Fruit fly (Drosophila melanogaster) whole organism, embryonic: ENCODE results near the gene AANATL7.

Source experiments
- Asciz ChIP-seq: fragments of 200-800 bp; sonication (Bioruptor generic); optimal IDR thresholded peaks from 2 replicates; lab custom pipeline; 2017; ENCODE audit warnings: missing biosample characterization, mild to moderate bottlenecking, missing genetic modification characterization, missing genetic modification reagents
- Atf-2 ChIP-seq: fragments of 200-800 bp; sonication (Bioruptor generic); optimal IDR thresholded peaks from 2 replicates; lab custom pipeline; 2016; ENCODE audit warnings: missing biosample characterization, missing genetic modification characterization
- CG11247 ChIP-seq: fragments of 200-800 bp; sonication (Bioruptor generic); IDR thresholded peaks from 2 replicates; pipeline ENCODE4 v1.3.6; 2022; ENCODE audit warnings: missing biosample characterization, missing genetic modification characterization
- CG11504 ChIP-seq: fragments of 200-800 bp; sonication (Bioruptor generic); optimal IDR thresholded peaks from 3 replicates; lab custom pipeline; 2019; ENCODE audit warnings: missing biosample characterization, mild to moderate bottlenecking, missing genetic modification characterization, moderate library complexity
- CG12219 ChIP-seq: fragments of 200-800 bp; sonication (Bioruptor generic); optimal IDR thresholded peaks from 3 replicates; lab custom pipeline; 2018; ENCODE audit warnings: missing biosample characterization, mild to moderate bottlenecking, missing genetic modification characterization
- CG12299 ChIP-seq: fragments of 200-800 bp; sonication (Bioruptor generic); optimal IDR thresholded peaks from 2 replicates; lab custom pipeline; 2018; ENCODE audit warnings: missing biosample characterization, mild to moderate bottlenecking, missing genetic modification characterization
- CG14441 ChIP-seq: fragments of 200-800 bp; sonication (Bioruptor generic); IDR thresholded peaks from 2 replicates; pipeline ENCODE4 v1.3.6; 2022; ENCODE audit warnings: missing biosample characterization, missing genetic modification characterization
- CG15479 ChIP-seq: fragments of 200-800 bp; sonication (Bioruptor generic); optimal IDR thresholded peaks from 3 replicates; lab custom pipeline; 2019; ENCODE audit warnings: missing biosample characterization, mild to moderate bottlenecking, missing genetic modification characterization, moderate library complexity
- CG16815 ChIP-seq: fragments of 200-800 bp; sonication (Bioruptor generic); optimal IDR thresholded peaks from 3 replicates; lab custom pipeline; 2017; ENCODE audit warnings: missing biosample characterization, mild to moderate bottlenecking, missing genetic modification characterization
- CG2116 ChIP-seq: fragments of 200-800 bp; sonication (Bioruptor generic); optimal IDR thresholded peaks from 3 replicates; lab custom pipeline; 2018; ENCODE audit warnings: missing biosample characterization, mild to moderate bottlenecking, missing genetic modification characterization
- CG2678 ChIP-seq: fragments of 200-800 bp; sonication (Bioruptor generic); optimal IDR thresholded peaks from 3 replicates; lab custom pipeline; 2019; ENCODE audit warnings: missing biosample characterization, mild to moderate bottlenecking, missing genetic modification characterization, moderate library complexity
- CG31388 ChIP-seq: fragments of 200-800 bp; sonication (Bioruptor generic); optimal IDR thresholded peaks from 2 replicates; lab custom pipeline; 2016; ENCODE audit warnings: missing biosample characterization, missing genetic modification characterization
- CG32532 ChIP-seq: fragments of 200-800 bp; sonication (Bioruptor generic); IDR thresholded peaks from 2 replicates; pipeline ENCODE4 v1.3.6; 2022; ENCODE audit warnings: missing biosample characterization, missing genetic modification characterization
- CG34224 ChIP-seq: fragments of 200-800 bp; sonication (Bioruptor generic); IDR thresholded peaks from 3 replicates; pipeline ENCODE4 v1.3.6; 2022; ENCODE audit warnings: missing biosample characterization, missing genetic modification characterization; ENCODE audit not compliant: partially characterized antibody
- CG6813 ChIP-seq: fragments of 200-800 bp; sonication (Bioruptor generic); optimal IDR thresholded peaks from 2 replicates; lab custom pipeline; 2017; ENCODE audit warnings: missing biosample characterization, missing genetic modification characterization, mild to moderate bottlenecking, moderate library complexity, missing genetic modification reagents
- CG7372 ChIP-seq: fragments of 200-800 bp; sonication (Bioruptor generic); IDR thresholded peaks from 2 replicates; pipeline ENCODE4 v1.3.6; 2022; ENCODE audit warnings: missing biosample characterization, missing genetic modification characterization
- CG9876 ChIP-seq: fragments of 200-800 bp; sonication (Bioruptor generic); optimal IDR thresholded peaks from 2 replicates; lab custom pipeline; 2016; ENCODE audit warnings: missing biosample characterization, missing genetic modification characterization
- CoRest ChIP-seq: fragments of 200-800 bp; sonication (Bioruptor generic); optimal IDR thresholded peaks from 3 replicates; lab custom pipeline; 2018; ENCODE audit warnings: missing biosample characterization, mild to moderate bottlenecking, missing genetic modification characterization, moderate library complexity
- Doc2 ChIP-seq: fragments of 200-800 bp; sonication (Bioruptor generic); IDR thresholded peaks from 2 replicates; pipeline ENCODE4 v1.3.6; 2022; ENCODE audit warnings: missing biosample characterization, missing genetic modification characterization
- Eip74EF ChIP-seq, 2 experiments: fragments of 200-800 bp in 1 of 2; fragments of >200 bp in 1 of 2; sonication (Bioruptor generic) in 1 of 2; optimal IDR thresholded peaks; 2 replicates each; lab custom pipeline; 2017 to 2019; ENCODE audit warnings: missing biosample characterization in 2 of 2, missing genetic modification characterization in 2 of 2, mild to moderate bottlenecking in 1 of 2, moderate library complexity in 1 of 2
- Fer2 ChIP-seq: fragments of 200-800 bp; sonication (Bioruptor generic); optimal IDR thresholded peaks from 2 replicates; lab custom pipeline; 2018; ENCODE audit warnings: missing biosample characterization, mild to moderate bottlenecking, missing genetic modification characterization, moderate library complexity
- HLH4C ChIP-seq: fragments of 200-800 bp; sonication (Bioruptor generic); IDR thresholded peaks from 3 replicates; pipeline ENCODE4 v1.3.6; 2022; ENCODE audit warnings: missing biosample characterization, missing genetic modification characterization; ENCODE audit not compliant: partially characterized antibody
- HLH54F ChIP-seq: fragments of 200-800 bp; sonication (Bioruptor generic); optimal IDR thresholded peaks from 3 replicates; lab custom pipeline; 2016; ENCODE audit warnings: missing biosample characterization, missing genetic modification characterization
- Hey ChIP-seq: fragments of 200-800 bp; sonication (Bioruptor generic); optimal IDR thresholded peaks from 3 replicates; lab custom pipeline; 2018; ENCODE audit warnings: missing biosample characterization, mild to moderate bottlenecking, missing genetic modification characterization
- Hr3 ChIP-seq: fragments of 200-800 bp; sonication (Bioruptor generic); optimal IDR thresholded peaks from 3 replicates; lab custom pipeline; 2016; ENCODE audit warnings: missing biosample characterization, missing genetic modification characterization
- Myb ChIP-seq: fragments of 200-800 bp; sonication (Bioruptor generic); optimal IDR thresholded peaks from 2 replicates; lab custom pipeline; 2016; ENCODE audit warnings: missing biosample characterization, missing genetic modification characterization
- NFAT ChIP-seq: fragments of 200-800 bp; sonication (Bioruptor generic); IDR thresholded peaks from 2 replicates; pipeline ENCODE4 v1.3.6; 2022; ENCODE audit warnings: missing biosample characterization, missing genetic modification characterization
- Ravus ChIP-seq: fragments of 200-800 bp; sonication (Bioruptor generic); IDR thresholded peaks from 2 replicates; pipeline ENCODE4 v1.3.6; 2022; ENCODE audit warnings: missing biosample characterization, missing genetic modification characterization
- Sry-β ChIP-seq: fragments of 200-800 bp; sonication (Bioruptor generic); optimal IDR thresholded peaks from 2 replicates; lab custom pipeline; 2018; ENCODE audit warnings: missing biosample characterization, mild to moderate bottlenecking, missing genetic modification characterization, moderate library complexity
- Sry-δ ChIP-seq: fragments of 200-800 bp; sonication (Bioruptor generic); optimal IDR thresholded peaks from 2 replicates; lab custom pipeline; 2016; ENCODE audit warnings: missing biosample characterization, missing genetic modification characterization
- Xbp1 ChIP-seq: fragments of 200-800 bp; sonication (Bioruptor generic); optimal IDR thresholded peaks from 3 replicates; lab custom pipeline; 2016; ENCODE audit warnings: missing biosample characterization, mild to moderate bottlenecking, missing genetic modification characterization
- ac ChIP-seq: fragments of 200-800 bp; sonication (Bioruptor generic); optimal IDR thresholded peaks from 3 replicates; lab custom pipeline; 2017; ENCODE audit warnings: missing biosample characterization, mild to moderate bottlenecking, missing genetic modification characterization
- bbx ChIP-seq: fragments of 200-800 bp; sonication (Bioruptor generic); IDR thresholded peaks from 2 replicates; pipeline ENCODE4 v1.3.6; 2022; ENCODE audit warnings: missing biosample characterization, missing genetic modification characterization; ENCODE audit not compliant: partially characterized antibody
- chinmo ChIP-seq: fragments of 200-800 bp; sonication (Bioruptor generic); IDR thresholded peaks from 4 replicates; pipeline ENCODE4 v1.3.6; 2022; ENCODE audit warnings: missing biosample characterization, missing genetic modification characterization; ENCODE audit not compliant: partially characterized antibody
- dm ChIP-seq: fragments of 200-800 bp; sonication (Bioruptor generic); optimal IDR thresholded peaks from 3 replicates; lab custom pipeline; 2016; ENCODE audit warnings: missing biosample characterization, missing genetic modification characterization
- dmrt99B ChIP-seq: fragments of 200-800 bp; sonication (Bioruptor generic); optimal IDR thresholded peaks from 2 replicates; lab custom pipeline; 2018; ENCODE audit warnings: missing biosample characterization, mild to moderate bottlenecking, missing genetic modification characterization, moderate library complexity
- grn ChIP-seq: fragments of 200-800 bp; sonication (Bioruptor generic); optimal IDR thresholded peaks from 3 replicates; lab custom pipeline; 2017; ENCODE audit warnings: missing biosample characterization, missing genetic modification characterization
- ham ChIP-seq: fragments of 200-800 bp; sonication (Bioruptor generic); IDR thresholded peaks from 2 replicates; pipeline ENCODE4 v1.3.6; 2022; ENCODE audit warnings: missing biosample characterization, missing genetic modification characterization
- kay ChIP-seq: fragments of 200-800 bp; sonication (Bioruptor generic); optimal IDR thresholded peaks from 2 replicates; lab custom pipeline; 2016; ENCODE audit warnings: missing biosample characterization, missing genetic modification characterization
- mld ChIP-seq: fragments of 200-800 bp; sonication (Bioruptor generic); IDR thresholded peaks from 3 replicates; pipeline ENCODE4 v1.3.6; 2022; ENCODE audit warnings: missing biosample characterization, missing genetic modification characterization; ENCODE audit not compliant: partially characterized antibody
- nau ChIP-seq: fragments of 200-800 bp; sonication (Bioruptor generic); optimal IDR thresholded peaks from 3 replicates; lab custom pipeline; 2017; ENCODE audit warnings: missing biosample characterization, mild to moderate bottlenecking, missing genetic modification characterization, missing genetic modification reagents
- otp ChIP-seq: fragments of 200-800 bp; sonication (Bioruptor generic); IDR thresholded peaks from 3 replicates; pipeline ENCODE4, ENCODE4 v1.3.6; 2022; ENCODE audit warnings: missing biosample characterization, missing genetic modification characterization
- pros ChIP-seq: fragments of 200-800 bp; sonication (Bioruptor generic); optimal IDR thresholded peaks from 3 replicates; lab custom pipeline; 2019; ENCODE audit warnings: missing biosample characterization, mild to moderate bottlenecking, missing genetic modification characterization, moderate library complexity
- row ChIP-seq: fragments of 200-800 bp; sonication (Bioruptor generic); IDR thresholded peaks from 3 replicates; pipeline ENCODE4 v1.3.6; 2022; ENCODE audit warnings: missing biosample characterization, missing genetic modification characterization
- run ChIP-seq: fragments of 200-800 bp; sonication (Bioruptor generic); optimal IDR thresholded peaks from 3 replicates; lab custom pipeline; 2018; ENCODE audit warnings: missing biosample characterization, mild to moderate bottlenecking, missing genetic modification characterization
- scrt ChIP-seq: fragments of 200-800 bp; sonication (Bioruptor generic); optimal IDR thresholded peaks from 2 replicates; lab custom pipeline; 2018; ENCODE audit warnings: missing biosample characterization, mild to moderate bottlenecking, missing genetic modification characterization, moderate library complexity
- stwl ChIP-seq: fragments of 200-800 bp; sonication (Bioruptor generic); optimal IDR thresholded peaks from 3 replicates; lab custom pipeline; 2018; ENCODE audit warnings: missing biosample characterization, mild to moderate bottlenecking, missing genetic modification characterization, moderate library complexity
- z ChIP-seq: fragments of 200-800 bp; sonication (Bioruptor generic); IDR thresholded peaks from 3 replicates; pipeline ENCODE4 v1.3.6; 2022; ENCODE audit warnings: missing biosample characterization, missing genetic modification characterization
- zfh1 ChIP-seq: fragments of 200-800 bp; sonication (Bioruptor generic); IDR thresholded peaks from 3 replicates; pipeline ENCODE4 v1.3.6; 2022; ENCODE audit warnings: missing biosample characterization, missing genetic modification characterization

The AANATL7 gene

DNA sequence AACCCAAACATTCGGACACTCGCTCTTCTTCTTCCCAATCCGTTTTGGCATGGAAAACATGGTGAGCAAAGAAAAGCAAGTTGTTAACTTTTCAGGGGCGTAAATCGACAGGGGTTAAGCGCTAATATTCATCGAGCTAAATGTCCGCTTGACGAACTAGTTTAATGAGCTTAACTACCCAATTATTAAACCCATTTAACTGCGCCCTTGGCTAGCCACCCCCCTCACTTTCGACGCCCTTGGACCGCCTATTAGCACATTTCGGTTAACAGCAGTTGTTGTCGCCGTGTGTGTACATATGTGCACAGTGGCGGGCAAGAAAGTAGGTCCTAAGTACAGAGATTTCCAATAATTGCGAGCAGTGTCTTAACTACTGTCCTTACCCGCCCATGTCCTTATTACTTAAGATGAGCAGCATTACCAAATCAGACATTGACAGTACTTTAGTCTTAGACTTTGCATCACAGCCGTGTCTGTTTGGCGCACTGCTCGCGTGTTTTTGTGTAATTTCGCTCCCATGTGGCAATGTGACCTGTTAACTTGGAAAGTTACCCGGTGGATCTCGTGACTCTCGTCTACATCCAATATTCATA is 8.8 kb downstream of the AANATL7 start (continued):
- peak; percentile 76 for TF ChIP-seq nau (GFP tag; lab: Kevin White, UChicago)
- peak; percentile 90 for TF ChIP-seq CG7372 (GFP tag; lab: Robert Waterston, UW)
- TF ChIP-seq Doc2 (GFP tag; lab: Robert Waterston, UW) = peak; percentile 64
- TF ChIP-seq CG14441 = peak; percentile 94
- TF ChIP-seq run (tag; lab: Kevin White, UChicago) = peak; percentile 80
- TF ChIP-seq pros (GFP tag; lab: Kevin White, UChicago) = no peak
- TF ChIP-seq CG15479 = no peak
- peak; percentile 90 for TF ChIP-seq CG6813 (GFP tag; lab: Kevin White, UChicago)
- TF ChIP-seq dm (GFP tag; lab: Kevin White, UChicago) = peak; percentile 87
- TF ChIP-seq CG12299 = peak; percentile 82
- peak; percentile 86 for TF ChIP-seq ham
- TF ChIP-seq Myb (GFP tag; lab: Kevin White, UChicago) = peak; percentile 89
- TF ChIP-seq Eip74EF (GFP tag; optimal IDR thresholded peaks at IDR 0.05; lab: Kevin White, UChicago) = peak in 1 of 2 experiments; percentile 62
- peak; percentile 86 for TF ChIP-seq Hr3 (GFP tag; lab: Kevin White, UChicago)
- no peak for TF ChIP-seq stwl (tag; lab: Kevin White, UChicago)
- TF ChIP-seq scrt (GFP tag; lab: Kevin White, UChicago) = peak; percentile 83
- TF ChIP-seq CG34224 (GFP tag; lab: Robert Waterston, UW) = no peak
- TF ChIP-seq kay (GFP tag; lab: Kevin White, UChicago) = peak; percentile 84
- 0 out of 3 replicates have a peak, but pooled peaks have one; percentile 36 for TF ChIP-seq z (GFP tag; lab: Robert Waterston, UW)
- no peak for TF ChIP-seq grn
- TF ChIP-seq CG11504 (tag; lab: Kevin White, UChicago) = peak; percentile 89
- peak; percentile 73 for TF ChIP-seq Asciz
- TF ChIP-seq HLH4C = no peak
- TF ChIP-seq CG2678 (tag; lab: Kevin White, UChicago) = peak; percentile 91
- TF ChIP-seq Ravus = peak; percentile 70
- TF ChIP-seq Sry-β (GFP tag; lab: Kevin White, UChicago) = no peak
- TF ChIP-seq CG32532 (GFP tag; lab: Robert Waterston, UW) = peak; percentile 97
- TF ChIP-seq Hey (tag; lab: Kevin White, UChicago) = peak; percentile 74
- peak; percentile 93 for TF ChIP-seq CG9876
- peak; percentile 64 for TF ChIP-seq Sry-δ (GFP tag; lab: Kevin White, UChicago)
- no peak for TF ChIP-seq chinmo (GFP tag; lab: Robert Waterston, UW)
- peak; percentile 97 for TF ChIP-seq HLH54F (GFP tag; lab: Kevin White, UChicago)
- TF ChIP-seq CG31388 (GFP tag; lab: Kevin White, UChicago) = peak; percentile 53
- TF ChIP-seq bbx (GFP tag; lab: Robert Waterston, UW) = no peak
- TF ChIP-seq CG11247 (GFP tag; lab: Robert Waterston, UW) = peak; percentile 96
- TF ChIP-seq CG12219 (GFP tag; lab: Kevin White, UChicago) = peak; percentile 79
- peak; percentile 15 for TF ChIP-seq CG2116
- TF ChIP-seq dmrt99B (tag; lab: Kevin White, UChicago) = peak; percentile 92
- no peak for TF ChIP-seq ac (GFP tag; lab: Kevin White, UChicago)
- peak; percentile 88 for TF ChIP-seq CoRest (tag; lab: Kevin White, UChicago)
- TF ChIP-seq otp = peak; percentile 96
- TF ChIP-seq NFAT = peak; percentile 98
- peak; percentile 91 for TF ChIP-seq row (GFP tag; lab: Robert Waterston, UW)
- peak; percentile 93 for TF ChIP-seq Xbp1 (GFP tag; lab: Kevin White, UChicago)
- TF ChIP-seq Fer2 (tag; lab: Kevin White, UChicago) = peak; percentile 70
- TF ChIP-seq Atf-2 (GFP tag; lab: Kevin White, UChicago) = peak; percentile 89
- TF ChIP-seq CG16815 (GFP tag; lab: Kevin White, UChicago) = peak; percentile 92
- peak; percentile 96 for TF ChIP-seq zfh1 (GFP tag; lab: Robert Waterston, UW)
- no peak for TF ChIP-seq mld (GFP tag; lab: Robert Waterston, UW)
